Worm (Caenorhabditis elegans) whole organism, L2 larva: Measurements from ENCODE around the gene cpg-1.
A peak's percentile ranks its signal among the peaks of the same experiment; 100 is the strongest.

Experiments
- C34F6.9 ChIP-seq: fragments of 150-350 bp; optimal IDR thresholded peaks from 2 replicates; lab custom pipeline; 2014; ENCODE audit warnings: missing biosample characterization, missing genetic modification characterization
- F13H6.1 ChIP-seq: sonication (generic microtip); optimal IDR thresholded peaks from 2 replicates; lab custom pipeline; 2016; ENCODE audit warnings: missing genetic modification characterization, missing compliant biosample characterization
- R02D3.7 ChIP-seq: fragments of 150-350 bp; optimal IDR thresholded peaks from 2 replicates; lab custom pipeline; 2014; ENCODE audit warnings: missing biosample characterization, missing genetic modification characterization
- ZK546.5 ChIP-seq: sonication (generic microtip); optimal IDR thresholded peaks from 2 replicates; lab custom pipeline; 2017; ENCODE audit warnings: missing biosample characterization, missing genetic modification characterization
- alr-1 ChIP-seq: fragments of 150-350 bp; optimal IDR thresholded peaks from 2 replicates; lab custom pipeline; 2014; ENCODE audit warnings: missing biosample characterization, missing genetic modification characterization
- ama-1 ChIP-seq: fragments of 150-350 bp; optimal IDR thresholded peaks from 2 replicates; lab custom pipeline; 2018; ENCODE audit warnings: inconsistent platforms
- blmp-1 ChIP-seq: sonication (generic microtip); optimal IDR thresholded peaks from 2 replicates; lab custom pipeline; 2017; ENCODE audit warnings: missing genetic modification characterization, mild to moderate bottlenecking, missing compliant biosample characterization, antibody characterized with exemption, moderate library complexity; ENCODE audit not compliant: insufficient read depth
- ceh-16 ChIP-seq: fragments of 150-350 bp; optimal IDR thresholded peaks from 2 replicates; lab custom pipeline; 2014; ENCODE audit warnings: missing biosample characterization, missing genetic modification characterization
- ceh-82 ChIP-seq: fragments of 150-350 bp; optimal IDR thresholded peaks from 2 replicates; lab custom pipeline; 2014; ENCODE audit warnings: missing biosample characterization, missing genetic modification characterization
- crh-2 ChIP-seq: sonication (generic microtip); optimal IDR thresholded peaks from 2 replicates; lab custom pipeline; 2017; ENCODE audit warnings: missing biosample characterization, missing genetic modification characterization
- dmd-4 ChIP-seq: sonication (generic microtip); optimal IDR thresholded peaks from 2 replicates; lab custom pipeline; 2017; ENCODE audit warnings: missing biosample characterization, missing genetic modification characterization
- egl-27 ChIP-seq: sonication (generic microtip); optimal IDR thresholded peaks from 3 replicates; lab custom pipeline; 2017; ENCODE audit warnings: missing biosample characterization, missing genetic modification reagents, missing genetic modification characterization
- elt-3 ChIP-seq: sonication (generic microtip); optimal IDR thresholded peaks from 2 replicates; lab custom pipeline; 2017; ENCODE audit warnings: missing biosample characterization, missing genetic modification characterization
- fos-1 ChIP-seq: fragments of 150-350 bp; optimal IDR thresholded peaks from 2 replicates; lab custom pipeline; 2014; ENCODE audit warnings: missing biosample characterization, missing genetic modification characterization
- gmeb-1 ChIP-seq: fragments of 150-350 bp; optimal IDR thresholded peaks from 2 replicates; lab custom pipeline; 2014; ENCODE audit warnings: missing biosample characterization, missing genetic modification characterization
- lin-11 ChIP-seq: fragments of 150-350 bp; sonication (generic microtip); optimal IDR thresholded peaks from 2 replicates; lab custom pipeline; 2014; ENCODE audit warnings: missing biosample characterization, missing genetic modification characterization, inconsistent platforms, mixed read lengths
- lin-13 ChIP-seq: fragments of 150-350 bp; optimal IDR thresholded peaks from 2 replicates; lab custom pipeline; 2014; ENCODE audit warnings: missing biosample characterization, missing genetic modification reagents, missing genetic modification characterization
- lin-39 ChIP-seq: fragments of 150-350 bp; optimal IDR thresholded peaks from 2 replicates; lab custom pipeline; 2014; ENCODE audit warnings: missing biosample characterization, missing genetic modification reagents, missing genetic modification characterization
- lsy-2 ChIP-seq, 2 experiments: fragments of 150-350 bp in 1 of 2; sonication (generic microtip) in 1 of 2; optimal IDR thresholded peaks; 2 replicates each; lab custom pipeline; 2014 to 2017; ENCODE audit warnings: missing biosample characterization in 2 of 2, missing genetic modification characterization in 2 of 2
- mbf-1 ChIP-seq: sonication (generic microtip); optimal IDR thresholded peaks from 2 replicates; lab custom pipeline; 2017; ENCODE audit warnings: missing biosample characterization, missing genetic modification characterization
- mdl-1 ChIP-seq, 2 experiments: fragments of 150-350 bp in 1 of 2; sonication (generic microtip) in 1 of 2; optimal IDR thresholded peaks; 2 replicates each; lab custom pipeline; 2017; ENCODE audit warnings: missing biosample characterization in 2 of 2, missing genetic modification characterization in 2 of 2
- nhr-11 ChIP-seq: fragments of 150-350 bp; optimal IDR thresholded peaks from 2 replicates; lab custom pipeline; 2014; ENCODE audit warnings: missing biosample characterization, missing genetic modification characterization
- nhr-12 ChIP-seq: fragments of 150-350 bp; optimal IDR thresholded peaks from 2 replicates; lab custom pipeline; 2014; ENCODE audit warnings: missing biosample characterization, missing genetic modification characterization
- nhr-129 ChIP-seq: fragments of 150-350 bp; optimal IDR thresholded peaks from 2 replicates; lab custom pipeline; 2014; ENCODE audit warnings: missing biosample characterization, missing genetic modification characterization
- nhr-21 ChIP-seq: fragments of 150-350 bp; optimal IDR thresholded peaks from 2 replicates; lab custom pipeline; 2014; ENCODE audit warnings: missing biosample characterization, missing genetic modification characterization
- nhr-23 ChIP-seq: fragments of 150-350 bp; optimal IDR thresholded peaks from 2 replicates; lab custom pipeline; 2014; ENCODE audit warnings: missing biosample characterization, missing genetic modification reagents, missing genetic modification characterization
- nhr-237 ChIP-seq: fragments of 150-350 bp; optimal IDR thresholded peaks from 2 replicates; lab custom pipeline; 2014; ENCODE audit warnings: missing biosample characterization, missing genetic modification characterization
- peb-1 ChIP-seq: fragments of 150-350 bp; optimal IDR thresholded peaks from 2 replicates; lab custom pipeline; 2014; ENCODE audit warnings: missing biosample characterization, missing genetic modification characterization
- sem-4 ChIP-seq: fragments of 150-350 bp; optimal IDR thresholded peaks from 2 replicates; lab custom pipeline; 2014; ENCODE audit warnings: missing biosample characterization, missing genetic modification reagents, missing genetic modification characterization
- skn-1 ChIP-seq: sonication (generic microtip); optimal IDR thresholded peaks from 2 replicates; lab custom pipeline; 2017; ENCODE audit warnings: missing biosample characterization, missing genetic modification characterization
- sma-3 ChIP-seq: sonication (generic microtip); optimal IDR thresholded peaks from 2 replicates; lab custom pipeline; 2016; ENCODE audit warnings: missing genetic modification reagents, missing genetic modification characterization, missing compliant biosample characterization
- sma-9 ChIP-seq, 2 experiments: fragments of 150-350 bp in 1 of 2; sonication (generic microtip) in 1 of 2; optimal IDR thresholded peaks; 2 replicates each; lab custom pipeline; 2014 to 2016; ENCODE audit warnings: missing genetic modification characterization in 2 of 2, mild to moderate bottlenecking in 1 of 2, missing biosample characterization in 1 of 2, missing compliant biosample characterization in 1 of 2, missing genetic modification reagents in 1 of 2, moderate library complexity in 1 of 2
- snpc-4 ChIP-seq: fragments of 150-350 bp; optimal IDR thresholded peaks from 2 replicates; lab custom pipeline; 2014; ENCODE audit warnings: missing biosample characterization, missing genetic modification characterization
- unc-39 ChIP-seq: fragments of 150-350 bp; optimal IDR thresholded peaks from 2 replicates; lab custom pipeline; 2014; ENCODE audit warnings: missing biosample characterization, missing genetic modification characterization
- unc-55 ChIP-seq: fragments of 150-350 bp; sonication (generic microtip); optimal IDR thresholded peaks from 3 replicates; lab custom pipeline; 2014; ENCODE audit warnings: missing biosample characterization, missing genetic modification reagents, missing genetic modification characterization
- zag-1 ChIP-seq: fragments of 150-350 bp; optimal IDR thresholded peaks from 2 replicates; lab custom pipeline; 2014; ENCODE audit warnings: missing biosample characterization, missing genetic modification characterization
- ztf-11 ChIP-seq: sonication (generic microtip); optimal IDR thresholded peaks from 2 replicates; lab custom pipeline; 2017; ENCODE audit warnings: missing biosample characterization, missing genetic modification characterization
- ztf-4 ChIP-seq: fragments of 150-350 bp; optimal IDR thresholded peaks from 2 replicates; lab custom pipeline; 2014; ENCODE audit warnings: missing biosample characterization, missing genetic modification characterization

cpg-1 gene

DNA sequence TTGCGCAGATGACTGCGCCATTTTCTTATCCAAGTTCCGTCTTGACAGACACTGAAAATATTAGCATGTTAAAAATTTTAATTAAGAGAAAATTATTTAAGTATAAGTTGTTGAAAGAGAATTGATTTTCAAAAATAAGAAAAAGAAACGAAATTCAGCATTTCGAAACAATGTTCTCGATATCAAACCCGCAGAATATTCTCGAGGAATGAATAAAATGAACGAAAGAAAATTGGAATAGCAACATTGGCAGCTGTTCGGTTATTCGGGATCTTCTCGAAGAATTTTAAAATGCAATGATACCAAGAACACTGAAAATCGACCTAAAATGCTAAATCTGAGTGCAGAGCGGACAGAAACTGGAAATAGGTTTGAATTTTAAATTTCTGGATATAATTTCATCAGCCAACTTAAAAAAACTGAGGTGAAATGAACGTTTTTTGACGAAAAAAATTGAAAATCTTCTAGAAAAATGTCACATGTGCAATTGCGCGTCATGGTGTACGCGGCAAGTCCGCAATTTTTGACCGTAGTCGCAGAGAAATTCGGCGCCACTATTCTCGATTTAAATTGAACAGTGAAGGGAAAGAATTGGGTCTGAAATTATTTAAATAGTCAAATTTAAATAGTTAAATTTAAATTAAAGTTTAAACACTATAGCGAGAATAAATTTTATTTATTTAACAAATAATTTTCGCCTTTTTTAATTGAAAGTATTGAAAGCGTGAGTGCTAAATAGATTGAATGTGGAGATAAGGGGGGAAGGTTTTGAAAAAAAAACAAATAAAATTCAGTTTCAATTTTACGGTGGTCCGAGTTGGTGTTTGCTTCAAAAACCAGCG is 19.1 kb downstream of the cpg-1 start, which contains the start of the genes cct-5 and F25F2.1:
Gene cct-5, minus strand, starts transcription at position 51 of the 842 bp plus-strand sequence.
Gene F25F2.1, plus strand, starts transcription at position 792 of the 842 bp plus-strand sequence.
- TF ChIP-seq C34F6.9: peak; percentile 76
- no peak for TF ChIP-seq ZK546.5 (tag; lab: Kevin White, UChicago)
- peak; percentile 57 for TF ChIP-seq nhr-129 (tag; lab: Kevin White, UChicago)
- TF ChIP-seq fos-1 (tag; lab: Kevin White, UChicago): peak; percentile 23
- TF ChIP-seq R02D3.7 (tag; lab: Kevin White, UChicago): no peak
- peak; percentile 61 to 95 for TF ChIP-seq lsy-2 (tag; optimal IDR thresholded peaks at IDR 0.05; lab: Kevin White, UChicago)
- TF ChIP-seq sma-3 (GFP tag; lab: Kevin White, UChicago): peak; percentile 36
- TF ChIP-seq nhr-237 (tag; lab: Kevin White, UChicago): no peak
- TF ChIP-seq crh-2: peak; percentile 71
- no peak for TF ChIP-seq ceh-16 (tag; lab: Kevin White, UChicago)
- peak; percentile 76 for TF ChIP-seq unc-55 (GFP tag; lab: Kevin White, UChicago)
- peak; percentile 76 for TF ChIP-seq gmeb-1 (tag; lab: Kevin White, UChicago)
- TF ChIP-seq nhr-21 (tag; lab: Kevin White, UChicago): no peak
- no peak for TF ChIP-seq nhr-12 (tag; lab: Kevin White, UChicago)
- peak; percentile 23 for TF ChIP-seq snpc-4 (tag; lab: Kevin White, UChicago)
- no peak for TF ChIP-seq unc-39 (tag; lab: Kevin White, UChicago)
- TF ChIP-seq lin-13 (GFP tag; lab: Kevin White, UChicago): peak; percentile 51
- TF ChIP-seq ama-1: peak; percentile 37
- TF ChIP-seq sma-9 (GFP tag; optimal IDR thresholded peaks at IDR 0.05; lab: Kevin White, UChicago): peak; percentile 49
- no peak for TF ChIP-seq sma-9 (tag; optimal IDR thresholded peaks at IDR 0.05; lab: Kevin White, UChicago)
- peak; percentile 19 for TF ChIP-seq F13H6.1
- TF ChIP-seq, all 48 proteins: peak for 13

DNA sequence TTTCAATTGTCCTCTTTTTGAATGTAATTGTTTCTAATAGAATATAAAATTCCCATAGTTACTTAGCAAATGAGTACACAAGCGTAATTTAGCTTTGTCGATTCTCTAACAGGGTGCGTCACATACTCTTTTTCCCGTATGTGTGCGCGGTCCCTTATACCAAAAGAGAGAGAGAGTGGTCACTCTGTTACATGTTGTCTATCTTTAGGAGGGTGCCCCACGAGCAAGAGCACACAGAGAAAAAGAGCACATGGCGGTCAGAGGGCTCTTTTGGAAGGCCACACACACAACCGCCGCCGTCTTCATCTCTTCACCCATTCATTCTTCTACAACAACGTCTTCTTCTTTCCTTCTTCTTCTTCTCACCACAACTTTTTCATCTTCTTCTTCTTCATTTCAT is 24.8 kb downstream of the cpg-1 start:
- TF ChIP-seq nhr-129 (tag; lab: Kevin White, UChicago) (peak; percentile 48), C34F6.9 (peak; percentile 33), lsy-2 (tag; optimal IDR thresholded peaks at IDR 0.05; lab: Kevin White, UChicago) (peak in 1 of 2 experiments; percentile 18), F13H6.1 (peak; percentile 71), skn-1 (tag; lab: Kevin White, UChicago) (no peak), zag-1 (tag; lab: Kevin White, UChicago) (no peak), mdl-1 (tag; optimal IDR thresholded peaks at IDR 0.05; lab: Kevin White, UChicago) (peak in 1 of 2 experiments; percentile 4), unc-55 (GFP tag; lab: Kevin White, UChicago) (peak; percentile 31), nhr-237 (tag; lab: Kevin White, UChicago) (no peak)

DNA sequence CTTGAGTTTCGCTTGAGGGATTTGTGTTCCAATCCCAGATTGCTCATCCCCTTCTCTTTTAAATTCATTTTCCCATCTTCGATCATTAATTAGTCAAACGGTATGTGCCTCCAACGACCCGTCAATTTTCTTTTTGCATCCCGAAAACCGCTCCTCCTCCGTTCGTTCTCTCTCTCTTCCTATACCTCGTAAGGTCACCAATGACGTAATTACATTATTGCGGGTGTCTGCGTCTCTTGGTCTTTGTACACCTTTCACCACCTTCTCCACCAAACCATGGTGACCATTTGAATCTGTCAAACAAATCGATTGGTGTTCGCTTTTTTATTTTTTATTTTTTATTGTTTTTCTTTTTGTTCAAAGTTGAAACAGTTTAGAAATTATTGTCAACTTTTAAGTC is 26.0 kb downstream of the cpg-1 start:
- TF ChIP-seq dmd-4 (tag; lab: Kevin White, UChicago) (no peak), lin-39 (no peak), ztf-4 (tag; lab: Kevin White, UChicago) (no peak), nhr-11 (tag; lab: Kevin White, UChicago) (no peak), elt-3 (tag; lab: Kevin White, UChicago) (no peak), nhr-23 (no peak), peb-1 (no peak), skn-1 (tag; lab: Kevin White, UChicago) (no peak), egl-27 (tag; lab: Kevin White, UChicago) (no peak), sma-3 (GFP tag; lab: Kevin White, UChicago) (no peak), ztf-11 (tag; lab: Kevin White, UChicago) (no peak), nhr-237 (tag; lab: Kevin White, UChicago) (no peak), ama-1 (no peak), fos-1 (tag; lab: Kevin White, UChicago) (no peak), lin-11 (tag; lab: Kevin White, UChicago) (no peak), unc-55 (GFP tag; lab: Kevin White, UChicago) (no peak), mbf-1 (no peak), ceh-82 (tag; lab: Kevin White, UChicago) (no peak), ZK546.5 (tag; lab: Kevin White, UChicago) (no peak)

DNA sequence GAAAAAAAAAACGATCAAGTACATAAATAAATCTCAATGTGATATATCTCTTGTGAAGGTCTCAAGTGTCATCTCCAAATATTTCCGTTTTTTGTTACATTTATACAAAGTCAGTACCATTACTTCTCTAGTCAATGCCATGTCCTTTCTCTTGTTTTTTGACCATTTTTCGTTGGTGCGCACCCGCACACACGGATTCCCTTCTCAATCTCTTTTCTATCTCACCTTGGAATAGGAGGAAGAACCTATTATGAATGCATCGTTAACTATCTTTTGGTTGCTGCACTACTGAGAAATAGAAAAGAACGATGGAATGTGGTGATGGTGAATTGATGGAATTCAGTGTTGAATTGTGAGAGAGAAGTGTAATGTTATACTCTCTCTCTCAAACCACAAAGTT is 28.6 kb downstream of the cpg-1 start:
- TF ChIP-seq sem-4 (no peak), ama-1 (no peak), blmp-1 (tag; lab: Kevin White, UChicago) (no peak), nhr-12 (tag; lab: Kevin White, UChicago) (no peak), alr-1 (no peak)
